Fruit fly (Drosophila melanogaster) S2 (cell line): ENCODE results near the gene hth.

Source experiments
- CG8478 ChIP-seq: fragments of >200 bp; optimal IDR thresholded peaks from 2 replicates; lab custom pipeline; 2018
- CTCF ChIP-seq, 2 experiments: fragments of >200 bp; optimal IDR thresholded peaks; 2 replicates each; lab custom pipeline; 2018

dm6 chr3R:10633855-10634254 is 5.5 kb downstream of the hth start:
- no peak for TF ChIP-seq CTCF (optimal IDR thresholded peaks at IDR 0.05; lab: Kevin White, UChicago)
- no peak for TF ChIP-seq CG8478
